Fruit fly (Drosophila melanogaster): ENCODE data around the gene AP-1gamma.

AP-1gamma gene

DNA sequence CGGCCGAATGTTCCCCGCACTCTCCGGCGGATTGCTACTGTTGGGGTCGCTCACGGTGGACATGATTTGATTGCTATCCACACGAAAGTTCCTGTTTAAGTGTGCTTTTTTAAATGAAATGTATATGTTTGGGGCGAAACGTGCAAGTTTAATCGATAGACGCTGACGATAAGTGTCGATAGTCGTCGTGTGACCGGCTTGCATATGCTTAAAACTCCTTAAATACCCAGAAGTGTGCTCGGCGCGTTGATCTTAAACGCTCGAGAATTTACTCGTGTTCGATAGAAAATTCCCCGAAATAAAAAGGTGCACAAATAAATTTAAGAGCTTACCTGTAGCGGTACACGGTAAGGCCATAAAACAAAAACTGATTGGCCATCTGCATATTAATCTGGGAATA lies 53.4 kb downstream of the AP-1gamma start, which contains the start of the genes Zpr1 and CG44532 (continued):
- TF ChIP-seq Doc2 (GFP tag; IDR thresholded peaks at IDR 0.05) (no peak), inv (GFP tag; IDR thresholded peaks at IDR 0.05; ENCODE audit: partially characterized antibody) (peak; percentile 52), CG8290 (GFP tag; optimal IDR thresholded peaks at IDR 0.05) (no peak), CG8290 (tag; optimal IDR thresholded peaks at IDR 0.05) (no peak), Opbp (GFP tag; IDR thresholded peaks at IDR 0.05; ENCODE audit: partially characterized antibody) (peak; percentile 74), slou (GFP tag; optimal IDR thresholded peaks at IDR 0.05) (no peak), Tbp (GFP tag; optimal IDR thresholded peaks at IDR 0.05) (no peak), Ptx1 (GFP tag; IDR thresholded peaks at IDR 0.05) (no peak), ab (GFP tag; optimal IDR thresholded peaks at IDR 0.05) (no peak), corto (GFP tag; optimal IDR thresholded peaks at IDR 0.05) (no peak), CG13287 (GFP tag; IDR thresholded peaks at IDR 0.05; ENCODE audit: partially characterized antibody) (peak; percentile 77), Sry-β (GFP tag; optimal IDR thresholded peaks at IDR 0.05) (no peak), dimm (GFP tag; IDR thresholded peaks at IDR 0.05) (no peak), unc-4 (GFP tag; IDR thresholded peaks at IDR 0.05; ENCODE audit: partially characterized antibody) (peak; percentile 69), Adf1 (GFP tag; IDR thresholded peaks at IDR 0.05) (no peak), MESR4 (GFP tag; optimal IDR thresholded peaks at IDR 0.05) (peak; percentile 33), CG16863 (GFP tag; optimal IDR thresholded peaks at IDR 0.05) (no peak), tup (GFP tag; optimal IDR thresholded peaks at IDR 0.05) (no peak), dati (GFP tag; IDR thresholded peaks at IDR 0.05) (no peak), jumu (GFP tag; optimal IDR thresholded peaks at IDR 0.05) (no peak), CG9797 (GFP tag; optimal IDR thresholded peaks at IDR 0.05) (peak; percentile 21), CG12299 (tag; optimal IDR thresholded peaks at IDR 0.05) (no peak), lbe (GFP tag; optimal IDR thresholded peaks at IDR 0.05) (no peak), CG12071 (GFP tag; optimal IDR thresholded peaks at IDR 0.05) (no peak), MBD-R2 (GFP tag; IDR thresholded peaks at IDR 0.05) (peak; percentile 66), mld (GFP tag; IDR thresholded peaks at IDR 0.05; ENCODE audit: partially characterized antibody) (no peak), vnd (GFP tag; IDR thresholded peaks at IDR 0.05; ENCODE audit: partially characterized antibody) (peak; percentile 62), CG18764 (GFP tag; optimal IDR thresholded peaks at IDR 0.05) (no peak)

DNA sequence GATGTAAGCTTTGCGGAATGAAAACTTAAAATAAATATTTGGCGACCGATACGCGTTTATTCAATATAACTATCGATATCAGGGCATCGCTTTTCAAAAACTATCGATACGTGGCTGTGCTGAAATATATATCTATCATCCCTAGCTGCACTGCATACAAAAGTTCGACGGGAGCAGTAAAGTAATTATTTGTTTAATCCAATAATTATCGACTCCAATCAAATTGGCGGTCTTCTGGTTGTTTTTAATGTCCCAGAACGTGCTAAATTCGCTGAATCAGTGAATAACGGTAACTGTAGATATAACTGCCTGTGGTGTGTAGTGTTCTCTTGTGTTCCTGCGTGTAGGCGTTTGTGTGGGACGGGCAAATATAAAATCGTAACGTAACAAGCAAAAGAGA lies 54.6 kb downstream of the AP-1gamma start, which contains the start of gene mei-P26:
mei-P26 (plus strand) TSS at position 146 of the 400 bp plus-strand sequence.
- no peak for TF ChIP-seq gce (GFP tag; IDR thresholded peaks at IDR 0.05)
- TF ChIP-seq CG14710 (tag; optimal IDR thresholded peaks at IDR 0.05) = peak; percentile 26
- TF ChIP-seq Dp (GFP tag; optimal IDR thresholded peaks at IDR 0.05) = peak; percentile 51
- peak; percentile 78 for TF ChIP-seq BEAF-32 (GFP tag; optimal IDR thresholded peaks at IDR 0.05)
- TF ChIP-seq CG9932 (GFP tag; IDR thresholded peaks at IDR 0.05) = peak; percentile 17; the same call in 1 of the 2 replicates
- peak; percentile 82 for TF ChIP-seq CG34224 (GFP tag; IDR thresholded peaks at IDR 0.05; ENCODE audit: partially characterized antibody)
- peak; percentile 61 for TF ChIP-seq Doc3 (GFP tag; IDR thresholded peaks at IDR 0.05; ENCODE audit: partially characterized antibody)
- peak; percentile 86 for TF ChIP-seq CG13287 (GFP tag; IDR thresholded peaks at IDR 0.05; ENCODE audit: partially characterized antibody)
- TF ChIP-seq Sry-δ (GFP tag; optimal IDR thresholded peaks at IDR 0.05) = peak; percentile 78
- peak; percentile 0 for TF ChIP-seq gfzf (GFP tag; optimal IDR thresholded peaks at IDR 0.05)
- no peak for TF ChIP-seq crol (GFP tag; IDR thresholded peaks at IDR 0.05)
- peak; percentile 94 for TF ChIP-seq chinmo (GFP tag; IDR thresholded peaks at IDR 0.05; ENCODE audit: partially characterized antibody)
- TF ChIP-seq Bgb (GFP tag; IDR thresholded peaks at IDR 0.05; ENCODE audit: partially characterized antibody) = peak; percentile 91
- no peak for TF ChIP-seq gsb (GFP tag; IDR thresholded peaks at IDR 0.05)
- TF ChIP-seq Pdp1 (GFP tag; optimal IDR thresholded peaks at IDR 0.05) = peak in 1 of 2 experiments; percentile 26
- peak; percentile 79 for TF ChIP-seq ato (GFP tag; IDR thresholded peaks at IDR 0.05; ENCODE audit: partially characterized antibody)
- TF ChIP-seq CG3726 (GFP tag; IDR thresholded peaks at IDR 0.05) = no peak
- peak; percentile 25 for TF ChIP-seq Med (GFP tag)
- TF ChIP-seq stwl (tag; optimal IDR thresholded peaks at IDR 0.05) = peak; percentile 45
- no peak for TF ChIP-seq btn (GFP tag; optimal IDR thresholded peaks at IDR 0.05)
- peak in 1 of 2 experiments; percentile 12 for TF ChIP-seq crp (GFP tag; optimal IDR thresholded peaks at IDR 0.05)
- no peak for TF ChIP-seq CG4282 (GFP tag; optimal IDR thresholded peaks at IDR 0.05)
- peak; percentile 76 for TF ChIP-seq hbn (GFP tag; IDR thresholded peaks at IDR 0.05; ENCODE audit: partially characterized antibody)
- peak; percentile 58 for TF ChIP-seq CG17568 (GFP tag; optimal IDR thresholded peaks at IDR 0.05)
